Worm (Caenorhabditis elegans): Measurements from ENCODE around the gene col-76.

DNA sequence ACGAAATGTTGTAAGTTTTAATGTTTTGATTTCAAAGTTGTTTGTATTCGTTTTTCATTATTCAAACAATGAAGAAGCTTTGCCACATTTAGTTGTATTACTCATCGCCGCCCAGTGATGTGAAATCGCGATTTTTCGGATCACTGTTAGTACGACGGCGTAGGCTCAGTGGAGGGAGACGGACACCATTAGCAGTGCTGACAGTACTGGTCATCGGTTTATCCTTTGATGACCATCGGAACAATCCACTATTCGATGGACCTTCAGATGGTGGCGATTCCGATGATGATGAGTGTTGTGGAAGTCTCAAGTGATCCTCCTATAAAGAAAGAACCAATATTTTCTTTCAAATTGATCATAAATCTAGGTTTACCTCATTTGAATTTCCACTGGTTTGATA is 16.6 kb upstream of the col-76 start:
- TF ChIP-seq skn-1 (tag; optimal IDR thresholded peaks at IDR 0.05) (no peak), fos-1 (tag; optimal IDR thresholded peaks at IDR 0.05) (no peak), nhr-23 (tag; optimal IDR thresholded peaks at IDR 0.05) (no peak), lin-15B (tag; optimal IDR thresholded peaks at IDR 0.05) (no peak), zag-1 (tag; optimal IDR thresholded peaks at IDR 0.05) (no peak), tbx-2 (tag; optimal IDR thresholded peaks at IDR 0.05) (no peak), nhr-237 (tag; optimal IDR thresholded peaks at IDR 0.05) (no peak), elt-1 (tag; optimal IDR thresholded peaks at IDR 0.05) (no peak), aly-2 (tag; optimal IDR thresholded peaks at IDR 0.05) (no peak), nhr-12 (tag; optimal IDR thresholded peaks at IDR 0.05) (no peak)

Measured in whole organism, L3 larva.